Fruit fly (Drosophila melanogaster): ENCODE measurements around the gene Pgant6.

- TF ChIP-seq NfI (GFP tag; optimal IDR thresholded peaks at IDR 0.05) (peak; percentile 28), Camta (GFP tag; optimal IDR thresholded peaks at IDR 0.05) (no peak), ind (GFP tag; optimal IDR thresholded peaks at IDR 0.05) (no peak), maf-S (GFP tag; optimal IDR thresholded peaks at IDR 0.05) (no peak), CG5245 (GFP tag; optimal IDR thresholded peaks at IDR 0.05) (peak; percentile 10), tap (tag; optimal IDR thresholded peaks at IDR 0.05) (no peak), CG8290 (GFP tag; optimal IDR thresholded peaks at IDR 0.05) (no peak), CG8290 (tag; optimal IDR thresholded peaks at IDR 0.05) (no peak), CG17385 (GFP tag; optimal IDR thresholded peaks at IDR 0.05) (no peak), CG32532 (GFP tag; IDR thresholded peaks at IDR 0.05) (peak; percentile 32; the same call in 1 of the 2 replicates), ranshi (GFP tag; IDR thresholded peaks at IDR 0.05) (no peak), CG15073 (GFP tag; optimal IDR thresholded peaks at IDR 0.05) (no peak)
Observed at dm6 chr3L:2765013-2765738, 16.9 kb upstream of the Pgant6 start.

Data from whole organism, embryonic.